Fruit fly (Drosophila melanogaster) whole organism, embryonic: ENCODE data around the gene CG12239.

ENCODE experiments used
- Abd-B ChIP-seq: fragments of 200-800 bp; sonication (Bioruptor generic); optimal IDR thresholded peaks from 2 replicates; lab custom pipeline; 2018; ENCODE audit warnings: missing biosample characterization, mild to moderate bottlenecking, missing genetic modification characterization, moderate library complexity
- CG10654 ChIP-seq: fragments of 200-800 bp; sonication (Bioruptor generic); optimal IDR thresholded peaks from 2 replicates; lab custom pipeline; 2016; ENCODE audit warnings: missing biosample characterization, missing genetic modification characterization
- CG31365 ChIP-seq: fragments of 200-800 bp; sonication (Bioruptor generic); optimal IDR thresholded peaks from 2 replicates; lab custom pipeline; 2018; ENCODE audit warnings: missing biosample characterization, mild to moderate bottlenecking, missing genetic modification characterization
- CG6791 ChIP-seq: fragments of 200-800 bp; sonication (Bioruptor generic); IDR thresholded peaks from 3 replicates; pipeline ENCODE4 v1.3.6; 2022; ENCODE audit warnings: missing biosample characterization, missing genetic modification characterization; ENCODE audit not compliant: partially characterized antibody
- CG8924 ChIP-seq: fragments of 200-800 bp; optimal IDR thresholded peaks from 3 replicates; lab custom pipeline; 2019; ENCODE audit warnings: missing biosample characterization, mild to moderate bottlenecking, missing genetic modification characterization, moderate library complexity
- Sry-β ChIP-seq: fragments of 200-800 bp; sonication (Bioruptor generic); optimal IDR thresholded peaks from 2 replicates; lab custom pipeline; 2018; ENCODE audit warnings: missing biosample characterization, mild to moderate bottlenecking, missing genetic modification characterization, moderate library complexity
- sqz ChIP-seq: fragments of 200-800 bp; sonication (Bioruptor generic); optimal IDR thresholded peaks from 3 replicates; lab custom pipeline; 2018; ENCODE audit warnings: missing biosample characterization, mild to moderate bottlenecking, missing genetic modification characterization
- wek ChIP-seq: fragments of 200-800 bp; sonication (Bioruptor generic); optimal IDR thresholded peaks from 3 replicates; lab custom pipeline; 2018; ENCODE audit warnings: missing biosample characterization, mild to moderate bottlenecking, missing genetic modification characterization, moderate library complexity
- yki ChIP-seq: fragments of >200 bp; optimal IDR thresholded peaks from 3 replicates; lab custom pipeline; 2018

dm6 chrX:5812877-5813276 is 20.9 kb downstream of the CG12239 start, which contains the start of gene CG44329:
- no peak for TF ChIP-seq CG10654 (GFP tag; lab: Kevin White, UChicago)
- no peak for TF ChIP-seq CG31365 (tag; lab: Kevin White, UChicago)
- TF ChIP-seq CG8924 (tag; lab: Kevin White, UChicago) = no peak
- TF ChIP-seq Abd-B (GFP tag; lab: Kevin White, UChicago) = no peak
- TF ChIP-seq CG6791 (GFP tag; lab: Robert Waterston, UW) = no peak
- TF ChIP-seq wek (GFP tag; lab: Kevin White, UChicago) = no peak
- no peak for TF ChIP-seq yki
- TF ChIP-seq Sry-β (GFP tag; lab: Kevin White, UChicago) = no peak
- no peak for TF ChIP-seq sqz (GFP tag; lab: Kevin White, UChicago)
